Worm (Caenorhabditis elegans) whole organism, young adult: ENCODE data around the gene mrpl-36.

Experiments
- B0261.1 ChIP-seq: sonication (generic microtip); optimal IDR thresholded peaks from 2 replicates; lab custom pipeline; 2016; ENCODE audit warnings: mild to moderate bottlenecking, missing genetic modification characterization, moderate library complexity, missing compliant biosample characterization
- D2030.7 ChIP-seq: fragments of 200-800 bp; sonication (Bioruptor generic); IDR thresholded peaks from 2 replicates; pipeline ENCODE4 v1.3.6; 2022; ENCODE audit warnings: missing genetic modification reagents, missing genetic modification characterization, missing compliant biosample characterization
- F23B12.7 ChIP-seq: sonication (generic microtip); optimal IDR thresholded peaks from 2 replicates; lab custom pipeline; 2017; ENCODE audit warnings: missing genetic modification characterization, mild to moderate bottlenecking, missing compliant biosample characterization, antibody characterized with exemption, moderate library complexity; ENCODE audit not compliant: insufficient read depth
- F33H1.4 ChIP-seq: fragments of 200-800 bp; sonication (Bioruptor generic); IDR thresholded peaks from 2 replicates; pipeline ENCODE4 v1.3.6; 2022; ENCODE audit warnings: missing genetic modification reagents, missing genetic modification characterization, missing compliant biosample characterization
- F37B4.10 ChIP-seq: fragments of 200-800 bp; sonication (Bioruptor generic); IDR thresholded peaks from 2 replicates; pipeline ENCODE4 v1.3.6; 2022; ENCODE audit warnings: missing genetic modification characterization, missing compliant biosample characterization
- F39B2.1 ChIP-seq: fragments of 200-800 bp; sonication (Bioruptor generic); IDR thresholded peaks from 2 replicates; pipeline ENCODE4 v1.3.6; 2022; ENCODE audit warnings: missing genetic modification reagents, missing genetic modification characterization, missing compliant biosample characterization
- F57A8.1 ChIP-seq: fragments of 200-800 bp; sonication (Bioruptor generic); optimal IDR thresholded peaks from 2 replicates; lab custom pipeline; 2018; ENCODE audit warnings: mild to moderate bottlenecking, missing genetic modification characterization, moderate library complexity, missing compliant biosample characterization
- K11D2.4 ChIP-seq: fragments of 200-800 bp; sonication (Bioruptor generic); IDR thresholded peaks from 2 replicates; pipeline ENCODE4 v1.3.6; 2022; ENCODE audit warnings: missing genetic modification reagents, missing genetic modification characterization, missing compliant biosample characterization
- K12H6.12 ChIP-seq: fragments of 200-800 bp; sonication (Bioruptor generic); optimal IDR thresholded peaks from 2 replicates; lab custom pipeline; 2018; ENCODE audit warnings: mild to moderate bottlenecking, missing genetic modification characterization, missing compliant biosample characterization
- Y53F4B.3 ChIP-seq: fragments of 200-800 bp; sonication (Bioruptor generic); IDR thresholded peaks from 2 replicates; pipeline ENCODE4 v1.3.6; 2022; ENCODE audit warnings: missing genetic modification reagents, missing genetic modification characterization, missing compliant biosample characterization
- Y95B8A.8 ChIP-seq: fragments of 200-800 bp; sonication (Bioruptor generic); IDR thresholded peaks from 2 replicates; pipeline ENCODE4 v1.3.6; 2022; ENCODE audit warnings: missing genetic modification reagents, missing genetic modification characterization, missing compliant biosample characterization
- akir-1 ChIP-seq: fragments of 200-800 bp; sonication (Bioruptor generic); optimal IDR thresholded peaks from 2 replicates; lab custom pipeline; 2018; ENCODE audit warnings: mild to moderate bottlenecking, missing genetic modification characterization, moderate library complexity, missing compliant biosample characterization
- ama-1 ChIP-seq, 3 experiments: fragments of 150-350 bp in 1 of 3; sonication (generic microtip) in 2 of 3; optimal IDR thresholded peaks; 2 replicates each; lab custom pipeline; 2014 to 2018; ENCODE audit warnings: missing biosample characterization in 2 of 3, missing genetic modification characterization in 2 of 3, missing genetic modification reagents in 2 of 3
- aptf-2 ChIP-seq: fragments of 200-800 bp; sonication (Bioruptor generic); conservative IDR thresholded peaks from 2 replicates; pipeline ENCODE4 v1.3.6; 2022; ENCODE audit warnings: missing genetic modification reagents, missing genetic modification characterization, missing compliant biosample characterization
- athp-1 ChIP-seq: sonication (generic microtip); optimal IDR thresholded peaks from 2 replicates; lab custom pipeline; 2017; ENCODE audit warnings: mild to moderate bottlenecking, missing genetic modification characterization, missing compliant biosample characterization
- attf-5 ChIP-seq: fragments of 200-800 bp; sonication (Bioruptor generic); optimal IDR thresholded peaks from 2 replicates; lab custom pipeline; 2018; ENCODE audit warnings: mild to moderate bottlenecking, missing genetic modification characterization, missing compliant biosample characterization
- bed-2 ChIP-seq: fragments of 200-800 bp; sonication (Bioruptor generic); IDR thresholded peaks from 2 replicates; pipeline ENCODE4 v1.3.6; 2022; ENCODE audit warnings: missing genetic modification reagents, missing genetic modification characterization, missing compliant biosample characterization
- cebp-1 ChIP-seq, 2 experiments: fragments of 200-800 bp in 1 of 2; sonication (Bioruptor generic) in 1 of 2; sonication (generic microtip) in 1 of 2; IDR thresholded peaks in 1 of 2; optimal IDR thresholded peaks in 1 of 2; 2 replicates each; pipeline versions ENCODE4 v1.3.6 to Lab custom; 2017 to 2022; ENCODE audit warnings: missing compliant biosample characterization in 2 of 2, missing genetic modification characterization in 2 of 2, mild to moderate bottlenecking in 1 of 2, missing genetic modification reagents in 1 of 2, moderate library complexity in 1 of 2
- ceh-27 ChIP-seq: fragments of 200-800 bp; sonication (Bioruptor generic); optimal IDR thresholded peaks from 2 replicates; lab custom pipeline; 2018; ENCODE audit warnings: mild to moderate bottlenecking, missing genetic modification characterization, moderate library complexity, missing compliant biosample characterization
- chd-7 ChIP-seq: sonication (generic microtip); optimal IDR thresholded peaks from 2 replicates; lab custom pipeline; 2016; ENCODE audit warnings: mild to moderate bottlenecking, missing genetic modification characterization, moderate library complexity, missing compliant biosample characterization
- dox-1 ChIP-seq: fragments of 200-800 bp; sonication (Bioruptor generic); IDR thresholded peaks from 2 replicates; pipeline ENCODE4 v1.3.6; 2022; ENCODE audit warnings: missing genetic modification reagents, missing genetic modification characterization, missing compliant biosample characterization
- dpl-1 ChIP-seq: fragments of 150-350 bp; optimal IDR thresholded peaks from 2 replicates; lab custom pipeline; 2014; ENCODE audit warnings: missing biosample characterization, missing genetic modification reagents, missing genetic modification characterization
- egrh-3 ChIP-seq: fragments of 200-800 bp; sonication (Bioruptor generic); IDR thresholded peaks from 2 replicates; pipeline ENCODE4 v1.3.6; 2022; ENCODE audit warnings: missing genetic modification reagents, missing genetic modification characterization, missing compliant biosample characterization
- ekl-4 ChIP-seq: fragments of 200-800 bp; sonication (Bioruptor generic); IDR thresholded peaks from 2 replicates; pipeline ENCODE4 v1.3.6; 2022; ENCODE audit warnings: missing genetic modification reagents, missing genetic modification characterization, missing compliant biosample characterization
- fkh-3 ChIP-seq: sonication (generic microtip); optimal IDR thresholded peaks from 2 replicates; lab custom pipeline; 2016; ENCODE audit warnings: mild to moderate bottlenecking, missing genetic modification characterization, missing compliant biosample characterization
- hmg-1.2 ChIP-seq: fragments of 200-800 bp; sonication (Bioruptor generic); IDR thresholded peaks from 2 replicates; pipeline ENCODE4 v1.3.6; 2022; ENCODE audit warnings: missing genetic modification reagents, missing genetic modification characterization, missing compliant biosample characterization
- hmg-20 ChIP-seq: fragments of 200-800 bp; sonication (Bioruptor generic); IDR thresholded peaks from 2 replicates; pipeline ENCODE4 v1.3.6; 2022; ENCODE audit warnings: missing genetic modification reagents, missing genetic modification characterization, missing compliant biosample characterization
- hsf-1 ChIP-seq: fragments of 200-800 bp; sonication (Bioruptor generic); IDR thresholded peaks from 2 replicates; pipeline ENCODE4 v1.3.6; 2022; ENCODE audit warnings: missing genetic modification reagents, missing genetic modification characterization, missing compliant biosample characterization
- let-526 ChIP-seq: fragments of 200-800 bp; sonication (Bioruptor generic); IDR thresholded peaks from 2 replicates; pipeline ENCODE4 v1.3.6; 2022; ENCODE audit warnings: missing genetic modification reagents, missing genetic modification characterization, missing compliant biosample characterization
- let-607 ChIP-seq, 2 experiments: fragments of 200-800 bp in 1 of 2; sonication (Bioruptor generic) in 1 of 2; sonication (generic microtip) in 1 of 2; optimal IDR thresholded peaks; 2 replicates each; lab custom pipeline; 2016 to 2018; ENCODE audit warnings: mild to moderate bottlenecking in 2 of 2, missing compliant biosample characterization in 2 of 2, missing genetic modification characterization in 2 of 2, moderate library complexity in 2 of 2, missing genotype in 1 of 2
- lin-40 ChIP-seq: sonication (generic microtip); optimal IDR thresholded peaks from 2 replicates; lab custom pipeline; 2016; ENCODE audit warnings: missing genetic modification characterization, mild to moderate bottlenecking, missing compliant biosample characterization, missing genotype, missing genetic modification reagents
- lin-54 ChIP-seq: fragments of 200-800 bp; sonication (Bioruptor generic); optimal IDR thresholded peaks from 2 replicates; lab custom pipeline; 2018; ENCODE audit warnings: mild to moderate bottlenecking, missing genetic modification characterization, missing compliant biosample characterization
- lsl-1 ChIP-seq: fragments of 200-800 bp; sonication (Bioruptor generic); optimal IDR thresholded peaks from 2 replicates; lab custom pipeline; 2018; ENCODE audit warnings: mild to moderate bottlenecking, missing genetic modification characterization, moderate library complexity, missing compliant biosample characterization
- madf-6 ChIP-seq: fragments of 200-800 bp; sonication (Bioruptor generic); IDR thresholded peaks from 2 replicates; pipeline ENCODE4 v1.3.6; 2022; ENCODE audit warnings: missing genetic modification reagents, missing genetic modification characterization, missing compliant biosample characterization
- madf-8 ChIP-seq: fragments of 200-800 bp; sonication (Bioruptor generic); conservative IDR thresholded peaks from 2 replicates; pipeline ENCODE4 v1.3.6; 2022; ENCODE audit warnings: missing genetic modification reagents, missing genetic modification characterization, missing compliant biosample characterization
- mcd-1 ChIP-seq: fragments of 200-800 bp; sonication (Bioruptor generic); IDR thresholded peaks from 2 replicates; pipeline ENCODE4 v1.3.6; 2022; ENCODE audit warnings: missing genetic modification reagents, missing genetic modification characterization, missing compliant biosample characterization
- nfyb-1 ChIP-seq: fragments of 200-800 bp; sonication (Bioruptor generic); IDR thresholded peaks from 2 replicates; pipeline ENCODE4 v1.3.6; 2022; ENCODE audit warnings: missing genetic modification reagents, missing genetic modification characterization, missing compliant biosample characterization
- nhr-80 ChIP-seq: sonication (generic microtip); optimal IDR thresholded peaks from 2 replicates; lab custom pipeline; 2016; ENCODE audit warnings: missing genetic modification characterization, missing compliant biosample characterization
- pbrm-1 ChIP-seq: fragments of 200-800 bp; sonication (Bioruptor generic); IDR thresholded peaks from 2 replicates; pipeline ENCODE4 v1.3.6; 2022; ENCODE audit warnings: missing genetic modification reagents, missing genetic modification characterization, missing compliant biosample characterization
- rcor-1 ChIP-seq: fragments of 200-800 bp; sonication (Bioruptor generic); IDR thresholded peaks from 2 replicates; pipeline ENCODE4 v1.3.6; 2022; ENCODE audit warnings: missing genetic modification reagents, missing genetic modification characterization, missing compliant biosample characterization
- snpc-4 ChIP-seq, 5 experiments: fragments of 150-350 bp in 1 of 5; sonication (generic microtip) in 4 of 5; optimal IDR thresholded peaks; 2 replicates each; lab custom pipeline; 2014 to 2018; ENCODE audit warnings: missing genetic modification characterization in 5 of 5, missing biosample characterization in 3 of 5, antibody characterized with exemption in 2 of 5, mild to moderate bottlenecking in 2 of 5, missing compliant biosample characterization in 2 of 5, missing genotype in 2 of 5, moderate library complexity in 2 of 5, missing genetic modification reagents in 1 of 5
- somi-1 ChIP-seq: fragments of 200-800 bp; sonication (Bioruptor generic); optimal IDR thresholded peaks from 2 replicates; lab custom pipeline; 2018; ENCODE audit warnings: mild to moderate bottlenecking, missing genetic modification characterization, missing compliant biosample characterization
- unc-130 ChIP-seq: sonication (generic microtip); optimal IDR thresholded peaks from 2 replicates; lab custom pipeline; 2016; ENCODE audit warnings: missing genetic modification reagents, missing genetic modification characterization, missing compliant biosample characterization
- zfh-2 ChIP-seq: fragments of 200-800 bp; sonication (Bioruptor generic); conservative IDR thresholded peaks from 2 replicates; pipeline ENCODE4 v1.3.6; 2022; ENCODE audit warnings: missing genetic modification reagents, missing genetic modification characterization, missing compliant biosample characterization
- ztf-18 ChIP-seq: sonication (generic microtip); optimal IDR thresholded peaks from 2 replicates; lab custom pipeline; 2016; ENCODE audit warnings: missing genotype, mild to moderate bottlenecking, missing genetic modification characterization, missing compliant biosample characterization
- ztf-26 ChIP-seq: sonication (generic microtip); optimal IDR thresholded peaks from 2 replicates; lab custom pipeline; 2017; ENCODE audit warnings: missing genetic modification characterization, missing compliant biosample characterization
- ztf-6 ChIP-seq: fragments of 200-800 bp; sonication (Bioruptor generic); IDR thresholded peaks from 2 replicates; pipeline ENCODE4 v1.3.6; 2022; ENCODE audit warnings: missing genetic modification reagents, missing genetic modification characterization, missing compliant biosample characterization

Gene mrpl-36

DNA sequence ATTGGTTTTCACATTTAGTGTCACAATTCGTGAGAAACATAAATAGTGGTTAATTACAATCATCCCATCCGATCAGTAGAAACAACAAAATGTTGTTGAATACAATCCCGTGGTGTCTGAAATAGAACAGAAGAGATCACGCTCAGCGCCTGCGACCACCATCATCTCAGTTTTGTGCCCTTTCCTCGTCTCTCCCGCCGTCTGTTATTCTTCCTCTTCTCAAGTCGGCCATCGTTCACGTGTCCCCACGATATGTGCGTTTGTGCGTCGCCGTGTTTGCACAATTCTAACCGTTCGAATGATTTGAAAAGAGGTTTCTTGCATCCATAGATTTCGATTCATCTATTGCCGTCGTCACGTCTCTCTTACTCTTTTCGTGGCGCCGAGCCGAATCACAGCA, 29.2 kb downstream of the mrpl-36 start, which contains the start of gene panl-3:
TSS of gene panl-3 (plus strand) at position 294 of the 400 bp plus-strand sequence.
- TF ChIP-seq K11D2.4 (GFP tag; lab: Robert Waterston, UW) (no peak), ceh-27 (peak; percentile 49), let-526 (GFP tag; lab: Robert Waterston, UW) (no peak), K12H6.12 (peak; percentile 56), fkh-3 (tag; lab: Kevin White, UChicago) (no peak), mcd-1 (peak; percentile 46; the same call in 1 of the 2 replicates), hmg-1.2 (GFP tag; lab: Robert Waterston, UW) (peak; percentile 46; the same call in 1 of the 2 replicates), hmg-20 (GFP tag; lab: Robert Waterston, UW) (no peak), dox-1 (GFP tag; lab: Robert Waterston, UW) (0 out of 2 replicates have a peak, but pooled peaks have one; percentile 26), lin-54 (GFP tag; lab: Kevin White, UChicago) (peak; percentile 36), attf-5 (GFP tag; lab: Kevin White, UChicago) (peak; percentile 88), unc-130 (GFP tag; lab: Kevin White, UChicago) (no peak), D2030.7 (GFP tag; lab: Robert Waterston, UW) (0 out of 2 replicates have a peak, but pooled peaks have one; percentile 19), cebp-1 (GFP tag; IDR thresholded peaks at IDR 0.05; lab: Robert Waterston, UW) (peak; percentile 47; the same call in 1 of the 2 replicates), cebp-1 (tag; optimal IDR thresholded peaks at IDR 0.05; lab: Kevin White, UChicago) (peak; percentile 64), egrh-3 (GFP tag; lab: Robert Waterston, UW) (no peak), pbrm-1 (GFP tag; lab: Robert Waterston, UW) (0 out of 2 replicates have a peak, but pooled peaks have one; percentile 12), akir-1 (GFP tag; lab: Kevin White, UChicago) (no peak), somi-1 (peak; percentile 36), let-607 (tag; optimal IDR thresholded peaks at IDR 0.05; lab: Kevin White, UChicago) (peak; percentile 39 to 46), ztf-6 (GFP tag; lab: Robert Waterston, UW) (0 out of 2 replicates have a peak, but pooled peaks have one; percentile 66), snpc-4 (GFP tag; optimal IDR thresholded peaks at IDR 0.05; lab: Kevin White, UChicago) (no peak), snpc-4 (tag; optimal IDR thresholded peaks at IDR 0.05; lab: Kevin White, UChicago) (peak in 2 of 4 experiments; percentile 31 to 38), ztf-18 (tag; lab: Kevin White, UChicago) (peak; percentile 31), hsf-1 (peak; percentile 26; the same call in 1 of the 2 replicates), nfyb-1 (0 out of 2 replicates have a peak, but pooled peaks have one; percentile 18), zfh-2 (GFP tag; lab: Robert Waterston, UW) (peak; percentile 83), rcor-1 (GFP tag; lab: Robert Waterston, UW) (peak; percentile 43; the same call in 1 of the 2 replicates), ztf-26 (tag; lab: Kevin White, UChicago) (peak; percentile 4), lin-40 (peak; percentile 37), chd-7 (tag; lab: Kevin White, UChicago) (peak; percentile 52), aptf-2 (GFP tag; lab: Robert Waterston, UW) (no peak), ama-1 (optimal IDR thresholded peaks at IDR 0.05; lab: Kevin White, UChicago) (peak; percentile 22), ama-1 (GFP tag; optimal IDR thresholded peaks at IDR 0.05; lab: Kevin White, UChicago) (no peak), F23B12.7 (tag; lab: Kevin White, UChicago) (peak; percentile 41), dpl-1 (peak; percentile 0), nhr-80 (tag; lab: Kevin White, UChicago) (peak; percentile 44)

DNA sequence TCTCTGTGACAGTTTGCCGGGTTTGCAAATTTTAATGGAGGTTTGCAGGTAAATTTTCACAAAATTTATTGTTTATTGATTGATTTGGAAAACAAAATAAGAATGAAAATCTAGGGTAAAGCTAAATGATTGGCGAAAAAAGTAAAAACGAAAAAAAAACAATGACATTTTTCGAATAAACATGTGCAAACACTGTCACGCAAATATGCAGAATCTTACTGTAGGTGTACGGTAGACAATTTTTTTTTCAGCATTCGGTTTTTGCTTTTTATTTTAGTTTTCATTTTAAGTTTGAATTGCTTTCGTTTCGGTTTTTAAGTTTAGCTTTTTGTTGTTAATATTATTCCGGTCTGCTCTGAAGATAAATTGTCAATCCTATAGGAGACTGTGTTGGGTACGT, 30.0 kb downstream of the mrpl-36 start:
- TF ChIP-seq F39B2.1 (no peak), Y95B8A.8 (no peak), bed-2 (no peak), lsl-1 (GFP tag; lab: Kevin White, UChicago) (peak; percentile 93), Y53F4B.3 (GFP tag; lab: Robert Waterston, UW) (no peak), lin-54 (GFP tag; lab: Kevin White, UChicago) (peak; percentile 45), F33H1.4 (peak; percentile 31), ekl-4 (no peak), B0261.1 (tag; lab: Kevin White, UChicago) (no peak), madf-6 (GFP tag; lab: Robert Waterston, UW) (peak; percentile 60), F37B4.10 (no peak), athp-1 (tag; lab: Kevin White, UChicago) (no peak), madf-8 (GFP tag; lab: Robert Waterston, UW) (0 out of 2 replicates have a peak, but pooled peaks have one; percentile 24), F57A8.1 (GFP tag; lab: Kevin White, UChicago) (no peak)
